Fruit fly (Drosophila melanogaster) S2 (cell line): ENCODE measurements around the gene nyo.

ENCODE experiments used
- CG8478 ChIP-seq: fragments of >200 bp; optimal IDR thresholded peaks from 2 replicates; lab custom pipeline; 2018
- CTCF ChIP-seq, 2 experiments: fragments of >200 bp; optimal IDR thresholded peaks; 2 replicates each; lab custom pipeline; 2018

DNA sequence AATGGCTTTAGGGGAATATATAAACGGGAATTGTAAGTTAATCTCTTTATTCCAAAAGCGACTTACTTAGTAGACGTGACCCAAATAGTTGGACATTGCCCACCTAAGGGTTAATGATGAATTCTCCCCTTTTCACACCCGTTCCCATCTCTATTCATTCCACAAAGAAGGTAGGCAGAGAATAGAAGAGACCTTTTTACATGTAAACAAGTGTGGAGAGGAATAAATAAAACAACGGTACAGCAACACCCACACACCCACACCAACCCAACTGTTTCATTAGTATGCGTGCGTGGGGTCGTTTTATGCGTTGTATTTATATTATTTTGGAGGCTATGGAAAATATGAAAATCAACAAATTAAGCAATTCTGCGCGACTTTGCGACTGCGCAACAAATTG is 65.2 kb downstream of the nyo start:
- TF ChIP-seq CG8478 (lab: Kevin White, UChicago) (no peak), CTCF (optimal IDR thresholded peaks at IDR 0.05; lab: Kevin White, UChicago) (no peak)
